Fruit fly (Drosophila melanogaster) whole organism, pupa: ENCODE results near the gene Vha16-2.
A peak's percentile ranks its signal among the peaks of the same experiment; 100 is the strongest.

Source experiments
- CG10348 ChIP-seq: fragments of 200-800 bp; sonication (Bioruptor generic); IDR thresholded peaks from 2 replicates; pipeline ENCODE4 v1.3.6; 2022; ENCODE audit warnings: missing biosample characterization, missing genetic modification characterization
- CG12605 ChIP-seq: fragments of 200-800 bp; sonication (Bioruptor generic); IDR thresholded peaks from 2 replicates; pipeline ENCODE4 v1.3.6; 2022; ENCODE audit warnings: missing biosample characterization, missing genetic modification characterization
- CG13204 ChIP-seq: fragments of 200-800 bp; sonication (Bioruptor generic); optimal IDR thresholded peaks from 2 replicates; lab custom pipeline; 2018; ENCODE audit warnings: missing biosample characterization, mild to moderate bottlenecking, missing genetic modification characterization, moderate library complexity
- CG14655 ChIP-seq: fragments of 200-800 bp; sonication (Bioruptor generic); optimal IDR thresholded peaks from 3 replicates; lab custom pipeline; 2017; ENCODE audit warnings: mild to moderate bottlenecking, missing biosample characterization, missing genetic modification reagents, missing genetic modification characterization
- CG15710 ChIP-seq: fragments of 200-800 bp; sonication (Bioruptor generic); optimal IDR thresholded peaks from 2 replicates; lab custom pipeline; 2018; ENCODE audit warnings: missing biosample characterization, mild to moderate bottlenecking, missing genetic modification characterization, moderate library complexity
- CG17806 ChIP-seq: fragments of 200-800 bp; sonication (Bioruptor generic); optimal IDR thresholded peaks from 2 replicates; lab custom pipeline; 2018; ENCODE audit warnings: missing biosample characterization, mild to moderate bottlenecking, missing genetic modification characterization, moderate library complexity
- CG32121 ChIP-seq: fragments of 200-800 bp; sonication (Bioruptor generic); IDR thresholded peaks from 2 replicates; pipeline ENCODE4 v1.3.6; 2022; ENCODE audit warnings: missing biosample characterization, missing genetic modification characterization
- CG34367 ChIP-seq: fragments of 200-800 bp; sonication (Bioruptor generic); optimal IDR thresholded peaks from 2 replicates; lab custom pipeline; 2018; ENCODE audit warnings: missing biosample characterization, mild to moderate bottlenecking, missing genetic modification characterization
- CG4496 ChIP-seq: fragments of 200-800 bp; sonication (Bioruptor generic); IDR thresholded peaks from 3 replicates; pipeline ENCODE4 v1.3.6; 2022; ENCODE audit warnings: missing biosample characterization, missing genetic modification characterization
- CG8159 ChIP-seq: fragments of 200-800 bp; sonication (Bioruptor generic); optimal IDR thresholded peaks from 3 replicates; lab custom pipeline; 2018; ENCODE audit warnings: missing biosample characterization, mild to moderate bottlenecking, missing genetic modification characterization, moderate library complexity
- CG8301 ChIP-seq: fragments of 200-800 bp; sonication (Bioruptor generic); optimal IDR thresholded peaks from 2 replicates; lab custom pipeline; 2018; ENCODE audit warnings: missing biosample characterization, mild to moderate bottlenecking, missing genetic modification characterization
- CG9948 ChIP-seq: fragments of 200-800 bp; sonication (Bioruptor generic); optimal IDR thresholded peaks from 2 replicates; lab custom pipeline; 2018; ENCODE audit warnings: missing biosample characterization, mild to moderate bottlenecking, missing genetic modification characterization, moderate library complexity
- D1 ChIP-seq: fragments of 200-800 bp; sonication (Bioruptor generic); optimal IDR thresholded peaks from 2 replicates; lab custom pipeline; 2018; ENCODE audit warnings: missing biosample characterization, mild to moderate bottlenecking, missing genetic modification characterization, moderate library complexity
- EcR ChIP-seq: fragments of 200-800 bp; sonication (Bioruptor generic); optimal IDR thresholded peaks from 3 replicates; lab custom pipeline; 2019; ENCODE audit warnings: missing biosample characterization, missing genetic modification characterization, mild to moderate bottlenecking, moderate library complexity, missing genetic modification reagents
- Ets98B ChIP-seq: fragments of 200-800 bp; sonication (Bioruptor generic); IDR thresholded peaks from 2 replicates; pipeline ENCODE4 v1.3.6; 2022; ENCODE audit warnings: missing biosample characterization, missing genetic modification characterization
- Pif1A ChIP-seq: fragments of 200-800 bp; sonication (Bioruptor generic); optimal IDR thresholded peaks from 3 replicates; lab custom pipeline; 2016; ENCODE audit warnings: missing biosample characterization, missing genetic modification characterization
- Pif1B ChIP-seq: fragments of 200-800 bp; sonication (Bioruptor generic); optimal IDR thresholded peaks from 3 replicates; lab custom pipeline; 2016; ENCODE audit warnings: missing biosample characterization, missing genetic modification characterization
- Snoo ChIP-seq: fragments of 200-800 bp; sonication (Bioruptor generic); optimal IDR thresholded peaks from 3 replicates; lab custom pipeline; 2017; ENCODE audit warnings: missing biosample characterization, mild to moderate bottlenecking, missing genetic modification characterization, inconsistent platforms
- fd96Ca ChIP-seq: fragments of 200-800 bp; sonication (Bioruptor generic); IDR thresholded peaks from 3 replicates; pipeline ENCODE4 v1.3.6; 2022; ENCODE audit warnings: missing biosample characterization, missing genetic modification characterization
- gl ChIP-seq: fragments of 200-800 bp; sonication (Bioruptor generic); optimal IDR thresholded peaks from 2 replicates; lab custom pipeline; 2018; ENCODE audit warnings: missing biosample characterization, mild to moderate bottlenecking, missing genetic modification characterization
- rn ChIP-seq: fragments of 200-800 bp; sonication (Bioruptor generic); IDR thresholded peaks from 2 replicates; pipeline ENCODE4 v1.3.6; 2022; ENCODE audit warnings: missing biosample characterization, missing genetic modification characterization

The Vha16-2 gene

DNA sequence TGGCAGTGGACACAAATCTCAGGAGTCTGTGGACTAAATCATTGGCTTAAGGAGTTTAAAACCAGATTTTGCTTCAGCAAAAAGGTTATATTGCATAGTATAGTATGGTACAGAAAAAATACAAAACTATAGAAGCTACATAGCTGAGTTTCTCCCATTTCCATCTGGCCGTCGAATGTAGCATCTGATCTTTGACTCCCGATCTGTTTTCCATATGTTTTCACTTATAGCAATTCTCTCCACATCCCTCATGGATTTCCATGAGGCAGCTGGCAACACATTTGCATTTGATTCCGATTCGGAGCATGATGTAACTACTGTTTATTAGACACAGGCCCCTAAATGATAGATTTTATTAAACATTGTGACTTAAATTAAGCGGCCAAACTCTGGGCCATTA is 34.0 kb upstream of the Vha16-2 start:
- no peak for TF ChIP-seq CG4496 (GFP tag; lab: Robert Waterston, UW)
- no peak for TF ChIP-seq CG8159 (tag; lab: Kevin White, UChicago)
- no peak for TF ChIP-seq fd96Ca (GFP tag; lab: Robert Waterston, UW)

DNA sequence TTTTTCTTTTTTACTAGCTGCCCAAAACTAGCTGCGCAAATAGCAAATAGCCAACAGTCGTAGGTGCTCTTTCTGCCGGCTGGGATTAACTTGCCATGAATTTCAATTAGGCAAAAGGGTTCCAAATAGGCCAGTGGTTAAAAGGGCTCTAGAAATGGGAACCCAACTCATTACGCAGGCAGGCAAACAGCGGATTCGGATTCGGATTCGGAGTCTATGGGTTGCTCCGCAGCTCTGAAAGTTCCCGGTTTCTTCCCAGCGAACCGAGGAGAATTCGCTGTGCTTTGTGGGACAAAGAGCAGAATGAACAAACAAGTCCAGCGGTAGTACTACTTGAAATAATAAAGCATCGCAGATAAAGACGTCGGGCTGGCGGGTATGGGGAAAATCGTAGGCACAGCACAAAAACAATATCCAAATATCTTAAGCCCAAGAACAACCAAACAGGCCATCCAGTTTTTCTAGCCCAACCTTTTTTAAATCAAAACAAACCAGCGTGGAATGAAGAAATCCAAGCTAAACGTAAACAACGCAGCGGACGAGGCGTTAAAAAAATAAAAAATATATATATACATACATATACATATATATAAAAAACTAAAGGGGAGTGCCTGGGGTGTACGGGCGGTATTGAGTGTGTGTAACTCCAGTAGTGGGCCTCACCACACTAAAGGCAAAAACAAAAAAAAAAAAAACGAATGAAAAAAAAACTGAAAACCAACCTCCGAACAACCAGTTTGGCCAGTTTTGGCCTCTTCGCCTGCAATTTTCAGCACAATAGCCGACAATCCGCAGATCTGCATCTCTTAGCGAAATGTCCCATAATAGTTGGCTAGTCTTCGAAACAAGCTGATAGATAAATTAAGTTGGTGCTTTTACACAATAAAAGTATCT is 32.6 kb upstream of the Vha16-2 start:
- peak; percentile 27 for TF ChIP-seq CG34367 (tag; lab: Kevin White, UChicago)
- peak; percentile 79 for TF ChIP-seq Ets98B (GFP tag; lab: Robert Waterston, UW)
- no peak for TF ChIP-seq CG8301 (tag; lab: Kevin White, UChicago)
- TF ChIP-seq EcR (GFP tag; lab: Kevin White, UChicago): peak; percentile 70
- peak; percentile 56 for TF ChIP-seq CG13204 (GFP tag; lab: Kevin White, UChicago)
- TF ChIP-seq Pif1B (GFP tag; lab: Kevin White, UChicago): peak; percentile 83
- TF ChIP-seq CG12605 (GFP tag; lab: Robert Waterston, UW): peak; percentile 89
- TF ChIP-seq CG4496 (GFP tag; lab: Robert Waterston, UW): peak; percentile 80; the same call in 2 of the 3 replicates
- no peak for TF ChIP-seq CG9948 (tag; lab: Kevin White, UChicago)
- no peak for TF ChIP-seq rn
- peak; percentile 48 for TF ChIP-seq gl
- no peak for TF ChIP-seq D1 (tag; lab: Kevin White, UChicago)
- TF ChIP-seq CG32121 (GFP tag; lab: Robert Waterston, UW): peak; percentile 53; the same call in 1 of the 2 replicates
- TF ChIP-seq fd96Ca (GFP tag; lab: Robert Waterston, UW): peak; percentile 74
- TF ChIP-seq CG17806 (tag; lab: Kevin White, UChicago): peak; percentile 25
- peak; percentile 29 for TF ChIP-seq CG15710
- no peak for TF ChIP-seq Snoo (tag; lab: Kevin White, UChicago)
- peak; percentile 13 for TF ChIP-seq CG14655 (GFP tag; lab: Kevin White, UChicago)
- no peak for TF ChIP-seq CG10348
- TF ChIP-seq Pif1A (GFP tag; lab: Kevin White, UChicago): peak; percentile 71
- peak; percentile 15 for TF ChIP-seq CG8159 (tag; lab: Kevin White, UChicago)

DNA sequence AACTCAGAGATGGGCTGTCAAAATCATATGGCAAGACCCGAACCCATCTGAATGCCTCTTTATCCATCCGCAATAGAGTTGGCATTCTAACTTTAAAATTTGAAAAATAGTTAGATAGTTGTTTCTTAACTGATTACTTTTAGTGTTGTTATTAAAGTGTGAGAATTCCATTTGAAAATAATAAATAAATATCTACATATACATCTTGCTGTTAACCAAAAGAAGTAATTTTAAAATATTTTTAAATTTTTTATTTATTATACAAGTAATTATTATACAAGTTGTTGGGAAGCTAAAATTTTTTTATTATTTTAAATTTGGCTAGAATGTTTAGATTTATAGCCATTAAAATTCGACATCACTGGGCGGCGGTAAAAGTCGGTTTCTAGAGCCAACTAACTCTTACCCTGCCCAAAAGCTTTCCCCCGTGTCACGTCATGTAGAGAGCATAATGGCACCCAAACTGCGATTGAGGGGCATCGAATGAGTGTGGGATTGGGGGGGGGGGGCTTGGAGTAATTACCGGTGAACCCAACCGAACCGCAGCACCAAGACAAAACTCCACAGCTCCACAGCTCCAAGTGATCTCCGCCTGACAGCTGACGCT is 31.2 kb upstream of the Vha16-2 start:
- TF ChIP-seq gl (no peak), CG14655 (GFP tag; lab: Kevin White, UChicago) (peak; percentile 45), Ets98B (GFP tag; lab: Robert Waterston, UW) (no peak), CG15710 (no peak), CG10348 (no peak), CG32121 (GFP tag; lab: Robert Waterston, UW) (no peak), CG8159 (tag; lab: Kevin White, UChicago) (no peak), CG8301 (tag; lab: Kevin White, UChicago) (peak; percentile 37), Snoo (tag; lab: Kevin White, UChicago) (no peak), CG13204 (GFP tag; lab: Kevin White, UChicago) (no peak), CG4496 (GFP tag; lab: Robert Waterston, UW) (no peak), CG9948 (tag; lab: Kevin White, UChicago) (no peak), fd96Ca (GFP tag; lab: Robert Waterston, UW) (0 out of 3 replicates have a peak, but pooled peaks have one; percentile 30), CG12605 (GFP tag; lab: Robert Waterston, UW) (no peak)
- TF ChIP-seq, all 21 proteins: peak for 3

DNA sequence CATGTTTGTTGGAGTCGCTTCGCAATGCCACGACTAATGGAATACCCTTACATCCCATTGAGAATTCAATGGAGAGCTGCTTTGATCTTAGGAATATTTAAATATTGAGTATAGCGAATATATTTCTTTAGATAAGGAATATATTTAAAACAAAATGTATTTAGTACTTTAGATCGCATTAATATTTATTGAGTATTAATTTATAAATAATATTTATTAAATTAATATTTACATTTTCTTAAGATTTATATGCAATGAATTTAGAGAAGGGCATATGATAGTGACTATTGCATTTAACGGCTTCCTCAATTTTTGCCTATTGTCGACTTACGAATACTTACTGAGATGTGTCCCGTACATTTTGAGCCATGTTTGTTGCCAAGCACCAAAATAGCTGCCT is 30.6 kb upstream of the Vha16-2 start:
- TF ChIP-seq CG15710: peak; percentile 31
- peak; percentile 46 for TF ChIP-seq CG8159 (tag; lab: Kevin White, UChicago)
- 0 out of 2 replicates have a peak, but pooled peaks have one; percentile 8 for TF ChIP-seq CG32121 (GFP tag; lab: Robert Waterston, UW)
- TF ChIP-seq fd96Ca (GFP tag; lab: Robert Waterston, UW): no peak
- no peak for TF ChIP-seq CG12605 (GFP tag; lab: Robert Waterston, UW)
- TF ChIP-seq CG14655 (GFP tag; lab: Kevin White, UChicago): peak; percentile 77
- TF ChIP-seq CG8301 (tag; lab: Kevin White, UChicago): peak; percentile 28
- TF ChIP-seq CG9948 (tag; lab: Kevin White, UChicago): peak; percentile 21
- peak; percentile 1 for TF ChIP-seq Pif1B (GFP tag; lab: Kevin White, UChicago)
- TF ChIP-seq Snoo (tag; lab: Kevin White, UChicago): no peak
- TF ChIP-seq Pif1A (GFP tag; lab: Kevin White, UChicago): no peak

DNA sequence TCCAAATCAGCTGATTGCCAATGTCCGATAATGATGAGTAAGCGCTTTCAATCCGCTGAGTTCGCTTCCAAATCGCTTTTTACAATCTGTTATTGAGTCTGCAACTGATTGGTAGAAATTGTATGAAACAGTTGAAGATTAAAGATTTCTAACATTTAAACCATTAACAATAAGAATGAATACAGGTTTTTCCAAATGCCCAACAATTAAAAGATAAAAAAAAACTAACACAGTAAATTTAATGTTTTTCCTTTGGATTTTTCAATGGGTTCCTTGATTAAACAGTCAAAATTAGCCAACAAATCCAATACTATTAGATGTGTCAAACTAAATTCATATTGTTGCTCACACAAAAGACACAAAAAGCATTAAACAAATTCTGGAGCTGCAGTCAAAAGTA is 29.9 kb upstream of the Vha16-2 start, which contains the start of gene CG7557:
CG7557 (plus strand) TSS at position 301 of the 400 bp plus-strand sequence.
- TF ChIP-seq CG14655 (GFP tag; lab: Kevin White, UChicago) (no peak), D1 (tag; lab: Kevin White, UChicago) (no peak), CG17806 (tag; lab: Kevin White, UChicago) (no peak), Ets98B (GFP tag; lab: Robert Waterston, UW) (no peak), CG9948 (tag; lab: Kevin White, UChicago) (no peak), CG8159 (tag; lab: Kevin White, UChicago) (no peak), CG12605 (GFP tag; lab: Robert Waterston, UW) (no peak), CG10348 (no peak), Pif1B (GFP tag; lab: Kevin White, UChicago) (no peak), CG32121 (GFP tag; lab: Robert Waterston, UW) (no peak), Pif1A (GFP tag; lab: Kevin White, UChicago) (no peak), CG8301 (tag; lab: Kevin White, UChicago) (no peak), gl (no peak)
